Worm (Caenorhabditis elegans) whole organism, L1 larva: ENCODE results near the gene fbxa-153.
"Not testable (repeated sequence)": the region's sequence is repeated elsewhere in the genome, so short reads cannot be mapped to it uniquely, and the experiment has no call there.

Experiments used
- Y116A8C.19 ChIP-seq: sonication (generic microtip); optimal IDR thresholded peaks from 2 replicates; lab custom pipeline; 2016; ENCODE audit warnings: missing compliant biosample characterization, missing genetic modification characterization, borderline replicate concordance
- aha-1 ChIP-seq: fragments of 150-350 bp; optimal IDR thresholded peaks from 2 replicates; lab custom pipeline; 2014; ENCODE audit warnings: missing biosample characterization, missing genetic modification characterization
- ama-1 ChIP-seq: fragments of 150-350 bp; optimal IDR thresholded peaks from 2 replicates; lab custom pipeline; 2014
- blmp-1 ChIP-seq: fragments of 150-350 bp; optimal IDR thresholded peaks from 2 replicates; lab custom pipeline; 2014; ENCODE audit warnings: missing biosample characterization, missing genetic modification characterization
- ceh-8 ChIP-seq: fragments of 200-800 bp; sonication (Bioruptor generic); optimal IDR thresholded peaks from 2 replicates; lab custom pipeline; 2018; ENCODE audit warnings: mild to moderate bottlenecking, missing genetic modification characterization, moderate library complexity, missing compliant biosample characterization
- ceh-90 ChIP-seq: sonication (generic microtip); optimal IDR thresholded peaks from 2 replicates; lab custom pipeline; 2016; ENCODE audit warnings: missing genetic modification characterization, missing compliant biosample characterization
- efl-1 ChIP-seq, 4 experiments: fragments of 150-350 bp; optimal IDR thresholded peaks in 3 of 4; peaks in 1 of 4; 1 replicate in 1 of 4; 2 replicates in 3 of 4; lab custom pipeline; 2014; ENCODE audit warnings: missing biosample characterization in 2 of 4, missing genetic modification characterization in 2 of 4, missing genetic modification reagents in 2 of 4
- egl-13 ChIP-seq: sonication (generic microtip); optimal IDR thresholded peaks from 2 replicates; lab custom pipeline; 2016; ENCODE audit warnings: missing genotype, missing genetic modification reagents, missing genetic modification characterization, missing compliant biosample characterization
- elt-2 ChIP-seq: sonication (generic microtip); optimal IDR thresholded peaks from 2 replicates; lab custom pipeline; 2016; ENCODE audit warnings: missing genetic modification characterization, mild to moderate bottlenecking, inconsistent platforms, missing compliant biosample characterization, missing genetic modification reagents
- ets-5 ChIP-seq: fragments of 200-800 bp; sonication (Bioruptor generic); IDR thresholded peaks from 2 replicates; pipeline ENCODE4 v1.3.6; 2022; ENCODE audit warnings: missing genetic modification characterization, missing compliant biosample characterization
- fkh-10 ChIP-seq: sonication (generic microtip); optimal IDR thresholded peaks from 2 replicates; lab custom pipeline; 2017; ENCODE audit warnings: missing biosample characterization, missing genetic modification reagents, missing genetic modification characterization
- fkh-8 ChIP-seq: sonication (generic microtip); optimal IDR thresholded peaks from 2 replicates; lab custom pipeline; 2016; ENCODE audit warnings: mild to moderate bottlenecking, missing genetic modification characterization, missing compliant biosample characterization
- grh-1 ChIP-seq: fragments of 200-800 bp; sonication (Bioruptor generic); IDR thresholded peaks from 2 replicates; pipeline ENCODE4 v1.3.6; 2022; ENCODE audit warnings: missing genetic modification reagents, missing genetic modification characterization, missing compliant biosample characterization
- jun-1 ChIP-seq: fragments of 150-350 bp; optimal IDR thresholded peaks from 2 replicates; lab custom pipeline; 2014; ENCODE audit warnings: missing biosample characterization, missing genetic modification reagents, missing genetic modification characterization
- lin-14 ChIP-seq: fragments of 200-800 bp; sonication (Bioruptor generic); optimal IDR thresholded peaks from 2 replicates; lab custom pipeline; 2018; ENCODE audit warnings: mild to moderate bottlenecking, missing genetic modification characterization, moderate library complexity, missing compliant biosample characterization
- lir-3 ChIP-seq: sonication (generic microtip); optimal IDR thresholded peaks from 2 replicates; lab custom pipeline; 2016; ENCODE audit warnings: mild to moderate bottlenecking, missing genetic modification characterization, moderate library complexity, missing compliant biosample characterization; ENCODE audit not compliant: poor library complexity
- lsy-2 ChIP-seq, 2 experiments: fragments of 150-350 bp; optimal IDR thresholded peaks; 2 replicates each; lab custom pipeline; 2014; ENCODE audit warnings: missing biosample characterization in 2 of 2, missing genetic modification characterization in 2 of 2
- mab-9 ChIP-seq: fragments of 200-800 bp; sonication (Bioruptor generic); IDR thresholded peaks from 2 replicates; pipeline ENCODE4 v1.3.6; 2022; ENCODE audit warnings: missing genetic modification reagents, missing genetic modification characterization, missing compliant biosample characterization
- mef-2 ChIP-seq: fragments of 150-350 bp; optimal IDR thresholded peaks from 2 replicates; lab custom pipeline; 2014; ENCODE audit warnings: missing biosample characterization, missing genetic modification characterization
- nhr-12 ChIP-seq: sonication (generic microtip); optimal IDR thresholded peaks from 2 replicates; lab custom pipeline; 2017; ENCODE audit warnings: missing biosample characterization, missing genetic modification characterization
- nhr-19 ChIP-seq: fragments of 200-800 bp; sonication (Bioruptor generic); conservative IDR thresholded peaks from 2 replicates; pipeline ENCODE4 v1.3.6; 2022; ENCODE audit warnings: missing genetic modification characterization, missing compliant biosample characterization
- nhr-20 ChIP-seq: sonication (generic microtip); optimal IDR thresholded peaks from 2 replicates; lab custom pipeline; 2016; ENCODE audit warnings: mild to moderate bottlenecking, missing genetic modification characterization, missing compliant biosample characterization
- nhr-71 ChIP-seq: sonication (generic microtip); optimal IDR thresholded peaks from 2 replicates; lab custom pipeline; 2016; ENCODE audit warnings: mild to moderate bottlenecking, missing genetic modification characterization, moderate library complexity, missing compliant biosample characterization
- nhr-84 ChIP-seq: sonication (generic microtip); optimal IDR thresholded peaks from 2 replicates; lab custom pipeline; 2017; ENCODE audit warnings: missing biosample characterization, missing genetic modification characterization
- nhr-85 ChIP-seq: sonication (generic microtip); peaks from one replicate; lab custom pipeline; 2016; ENCODE audit warnings: missing genetic modification characterization, inconsistent platforms, missing compliant biosample characterization
- nhr-90 ChIP-seq: sonication (generic microtip); optimal IDR thresholded peaks from 2 replicates; lab custom pipeline; 2016; ENCODE audit warnings: mild to moderate bottlenecking, missing genetic modification characterization, missing compliant biosample characterization; ENCODE audit not compliant: poor library complexity
- pax-3 ChIP-seq: fragments of 200-800 bp; sonication (Bioruptor generic); optimal IDR thresholded peaks from 2 replicates; lab custom pipeline; 2018; ENCODE audit warnings: mild to moderate bottlenecking, missing genetic modification characterization, moderate library complexity, missing compliant biosample characterization
- skn-1 ChIP-seq: fragments of 150-350 bp; optimal IDR thresholded peaks from 2 replicates; lab custom pipeline; 2014; ENCODE audit warnings: missing biosample characterization, missing genetic modification characterization
- sptf-1 ChIP-seq: fragments of 150-350 bp; optimal IDR thresholded peaks from 2 replicates; lab custom pipeline; 2014; ENCODE audit warnings: missing biosample characterization, missing genetic modification characterization
- unc-30 ChIP-seq: sonication (generic microtip); optimal IDR thresholded peaks from 2 replicates; lab custom pipeline; 2017; ENCODE audit warnings: missing biosample characterization, missing genetic modification characterization
- vab-15 ChIP-seq: sonication (generic microtip); optimal IDR thresholded peaks from 2 replicates; lab custom pipeline; 2017; ENCODE audit warnings: missing genotype, mild to moderate bottlenecking, missing genetic modification characterization, missing compliant biosample characterization
- zag-1 ChIP-seq: fragments of 150-350 bp; optimal IDR thresholded peaks from 2 replicates; lab custom pipeline; 2014; ENCODE audit warnings: missing biosample characterization, missing genetic modification characterization

Gene fbxa-153

DNA sequence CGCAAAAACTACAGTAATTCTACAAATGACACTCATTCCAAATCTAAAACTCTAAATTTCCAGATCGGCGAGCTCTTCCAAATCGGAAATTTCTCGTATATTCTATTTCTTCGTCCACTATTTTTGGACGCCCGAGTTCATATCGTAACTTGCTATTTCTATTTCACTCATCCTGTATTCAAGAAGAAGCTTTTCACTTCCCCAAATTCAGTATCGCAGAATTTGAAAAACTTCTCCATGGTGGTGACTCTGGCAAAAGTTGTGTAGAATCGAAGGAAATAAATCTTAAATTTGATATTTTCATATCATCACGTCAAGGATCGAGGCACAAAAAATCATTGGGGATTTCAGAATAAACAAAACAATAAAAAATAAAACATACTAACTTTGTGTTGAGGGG lies 42.0 kb upstream of the fbxa-153 start:
- no peak for TF ChIP-seq jun-1
- TF ChIP-seq fkh-10 = no peak
- no peak for TF ChIP-seq aha-1 (tag; lab: Kevin White, UChicago)
- TF ChIP-seq lir-3 = no peak
- TF ChIP-seq nhr-90 (tag; lab: Kevin White, UChicago) = no peak
- TF ChIP-seq zag-1 (tag; lab: Kevin White, UChicago) = no peak
- TF ChIP-seq efl-1 (optimal IDR thresholded peaks at IDR 0.05; lab: Kevin White, UChicago) = no peak
- TF ChIP-seq efl-1 (GFP tag; optimal IDR thresholded peaks at IDR 0.05 in 1 of 2; lab: Kevin White, UChicago) = peak in 1 of 2 experiments; percentile 81
- TF ChIP-seq ceh-8 (GFP tag; lab: Kevin White, UChicago) = no peak
- TF ChIP-seq nhr-19 (GFP tag; lab: Robert Waterston, UW) = no peak
- no peak for TF ChIP-seq nhr-84 (tag; lab: Kevin White, UChicago)
- no peak for TF ChIP-seq egl-13 (tag; lab: Kevin White, UChicago)
- peak; percentile 65 for TF ChIP-seq nhr-85 (tag; lab: Kevin White, UChicago)
- no peak for TF ChIP-seq lsy-2 (tag; optimal IDR thresholded peaks at IDR 0.05; lab: Kevin White, UChicago)
- TF ChIP-seq grh-1 (GFP tag; lab: Robert Waterston, UW) = no peak
- no peak for TF ChIP-seq mef-2

ce11 chrV:15650167-15650566 lies 40.0 kb upstream of the fbxa-153 start, which contains the start of gene sru-42:
TSS of gene sru-42 (plus strand) at chrV:15650467.
- TF ChIP-seq Y116A8C.19 (tag; lab: Kevin White, UChicago) (no peak), fkh-8 (tag; lab: Kevin White, UChicago) (peak; percentile 11)

DNA sequence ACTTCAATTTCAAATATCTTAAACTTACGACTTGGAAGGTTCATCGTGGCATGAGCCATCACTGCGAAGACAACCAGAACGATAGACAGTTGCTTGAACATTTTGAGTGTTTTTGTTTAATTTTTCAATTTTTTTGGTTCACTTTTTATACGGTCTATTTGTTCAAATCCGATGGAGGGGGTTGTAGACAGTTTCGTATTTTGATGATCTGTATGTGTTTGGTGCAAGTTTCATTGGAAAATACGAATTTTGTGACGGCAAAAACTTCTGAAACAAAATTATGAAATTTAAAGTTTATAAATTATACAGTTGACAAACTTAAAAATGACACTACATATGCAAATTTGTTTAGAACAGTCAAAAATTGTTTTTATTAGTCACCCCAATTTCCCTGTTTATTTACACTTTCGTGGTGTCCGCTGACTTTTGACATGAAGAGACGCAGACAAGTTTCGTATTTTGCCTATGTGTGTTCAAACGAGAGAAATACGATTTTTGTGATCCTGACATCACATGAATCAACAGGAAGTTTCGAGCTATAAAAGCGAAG lies 37.4 kb upstream of the fbxa-153 start, which contains the start of the genes C55A1.7 and C55A1.6:
Gene C55A1.7 (minus strand): TSS at position 101 of the 550 bp plus-strand sequence.
Gene C55A1.6 (plus strand): TSS at position 500 of the 550 bp plus-strand sequence.
- TF ChIP-seq ets-5 (GFP tag; lab: Robert Waterston, UW); unc-30; ceh-90 (tag; lab: Kevin White, UChicago): not testable (repeated sequence)

- no peak for TF ChIP-seq pax-3 (tag; lab: Kevin White, UChicago)
- TF ChIP-seq elt-2 (tag; lab: Kevin White, UChicago) = no peak
- TF ChIP-seq mab-9 (GFP tag; lab: Robert Waterston, UW) = no peak
- no peak for TF ChIP-seq lin-14
- no peak for TF ChIP-seq nhr-12
- TF ChIP-seq skn-1 (tag; lab: Kevin White, UChicago) = no peak
- no peak for TF ChIP-seq fkh-8 (tag; lab: Kevin White, UChicago)
- TF ChIP-seq vab-15 (tag; lab: Kevin White, UChicago) = no peak
- no peak for TF ChIP-seq efl-1 (optimal IDR thresholded peaks at IDR 0.05; lab: Kevin White, UChicago)
- no peak for TF ChIP-seq efl-1 (GFP tag; optimal IDR thresholded peaks at IDR 0.05 in 1 of 2; lab: Kevin White, UChicago)
- no peak for TF ChIP-seq nhr-20 (tag; lab: Kevin White, UChicago)
- no peak for TF ChIP-seq ama-1
- no peak for TF ChIP-seq blmp-1 (tag; lab: Kevin White, UChicago)
Measured at ce11 chrV:15644575-15644974, 34.4 kb upstream of the fbxa-153 start, which contains the start of gene str-23. TSS of gene str-23 (plus strand) at chrV:15644875.

- TF ChIP-seq nhr-71, sptf-1, nhr-85 (tag; lab: Kevin White, UChicago): not testable (repeated sequence)
- TF ChIP-seq, all 84 proteins: peak for 0; not testable (repeated sequence) for 84
Measured at ce11 chrV:15643192-15643591, 33.0 kb upstream of the fbxa-153 start, which contains the start of gene C55A1.4. TSS of gene C55A1.4 (minus strand) at chrV:15643292.
